Fruit fly (Drosophila melanogaster): ENCODE results near the gene dpr19.

Gene dpr19

dm6 chr2L:10381890-10382450 is 6.0 kb downstream of the dpr19 start, which contains the start of gene CG5096 (continued):
- no peak for TF ChIP-seq Kr (GFP tag; optimal IDR thresholded peaks at IDR 0.05)
- peak; percentile 91 for TF ChIP-seq slbo (GFP tag; IDR thresholded peaks at IDR 0.05)
- peak; percentile 97 for TF ChIP-seq grn (GFP tag; optimal IDR thresholded peaks at IDR 0.05)
- TF ChIP-seq da (GFP tag; optimal IDR thresholded peaks at IDR 0.05), result peak; percentile 66
- peak; percentile 72 for TF ChIP-seq gsb-n (tag; optimal IDR thresholded peaks at IDR 0.05)
- TF ChIP-seq Antp (GFP tag; optimal IDR thresholded peaks at IDR 0.05), result peak; percentile 48
- TF ChIP-seq CG14667 (GFP tag; IDR thresholded peaks at IDR 0.05), result no peak; the same call in 1 of the 2 replicates
- no peak for TF ChIP-seq Dip2 (GFP tag; IDR thresholded peaks at IDR 0.05)
- TF ChIP-seq tgo (GFP tag; IDR thresholded peaks at IDR 0.05), result peak; percentile 90
- peak; percentile 79 for TF ChIP-seq CG13624 (GFP tag; optimal IDR thresholded peaks at IDR 0.05)
- no peak for TF ChIP-seq CG10431 (GFP tag; optimal IDR thresholded peaks at IDR 0.05)
- peak; percentile 10 for TF ChIP-seq slou (GFP tag; optimal IDR thresholded peaks at IDR 0.05)
- peak; percentile 51 for TF ChIP-seq trh (GFP tag; optimal IDR thresholded peaks at IDR 0.05)
- peak; percentile 66 for TF ChIP-seq CG12104 (GFP tag; optimal IDR thresholded peaks at IDR 0.05)
- TF ChIP-seq CG11398 (GFP tag; optimal IDR thresholded peaks at IDR 0.05), result peak; percentile 62
- peak; percentile 67 for TF ChIP-seq Spps (tag; optimal IDR thresholded peaks at IDR 0.05)
- no peak for TF ChIP-seq CkIIα-i1 (GFP tag; IDR thresholded peaks at IDR 0.05)
- peak; percentile 72 for TF ChIP-seq en (GFP tag; optimal IDR thresholded peaks at IDR 0.05)
- TF ChIP-seq CG15479 (GFP tag; optimal IDR thresholded peaks at IDR 0.05), result no peak
- peak; percentile 53; the same call in 1 of the 2 replicates for TF ChIP-seq bowl (GFP tag; IDR thresholded peaks at IDR 0.05)
- no peak for TF ChIP-seq CG12071 (GFP tag; optimal IDR thresholded peaks at IDR 0.05)
- TF ChIP-seq Hmr (GFP tag; optimal IDR thresholded peaks at IDR 0.05), result peak; percentile 94
- no peak for TF ChIP-seq cad (GFP tag; optimal IDR thresholded peaks at IDR 0.05)
- TF ChIP-seq prd (optimal IDR thresholded peaks at IDR 0.05), result no peak
- TF ChIP-seq prd (GFP tag; IDR thresholded peaks at IDR 0.05), result peak; percentile 87
- TF ChIP-seq ken (GFP tag; IDR thresholded peaks at IDR 0.05), result peak; percentile 81; the same call in 2 of the 3 replicates
- peak; percentile 87 for TF ChIP-seq CG18262 (tag; optimal IDR thresholded peaks at IDR 0.05)
- TF ChIP-seq ems (GFP tag; optimal IDR thresholded peaks at IDR 0.05), result peak; percentile 81
- peak; percentile 90 for TF ChIP-seq scrt (GFP tag; optimal IDR thresholded peaks at IDR 0.05)
- TF ChIP-seq Dip3 (GFP tag; optimal IDR thresholded peaks at IDR 0.05), result peak; percentile 87
- TF ChIP-seq CG10267 (tag; optimal IDR thresholded peaks at IDR 0.05), result peak; percentile 80
- TF ChIP-seq CG10654 (GFP tag; optimal IDR thresholded peaks at IDR 0.05), result peak; percentile 67
- TF ChIP-seq TFAM (GFP tag; optimal IDR thresholded peaks at IDR 0.05), result no peak
- TF ChIP-seq CG14965 (GFP tag; optimal IDR thresholded peaks at IDR 0.05; ENCODE audit: borderline replicate concordance), result no peak
- TF ChIP-seq lov (optimal IDR thresholded peaks at IDR 0.05), result no peak
- TF ChIP-seq lov (GFP tag; IDR thresholded peaks at IDR 0.05), result peak; percentile 67; the same call in 1 of the 3 replicates
- TF ChIP-seq CG9727 (GFP tag; optimal IDR thresholded peaks at IDR 0.05), result peak; percentile 79
- no peak for TF ChIP-seq Trl (optimal IDR thresholded peaks at IDR 0.05)
- TF ChIP-seq Trl (GFP tag; optimal IDR thresholded peaks at IDR 0.05), result peak; percentile 74
- TF ChIP-seq wek (GFP tag; optimal IDR thresholded peaks at IDR 0.05), result peak; percentile 48
- TF ChIP-seq CG2116 (GFP tag; optimal IDR thresholded peaks at IDR 0.05), result peak; percentile 49
- peak; percentile 84 for TF ChIP-seq CG7786 (GFP tag; optimal IDR thresholded peaks at IDR 0.05)
- TF ChIP-seq nerfin-2 (GFP tag; IDR thresholded peaks at IDR 0.05; ENCODE audit: partially characterized antibody), result no peak
- no peak for TF ChIP-seq fd102C (GFP tag; optimal IDR thresholded peaks at IDR 0.05)
- TF ChIP-seq CG33213 (GFP tag; optimal IDR thresholded peaks at IDR 0.05), result peak; percentile 45
- TF ChIP-seq Scr (GFP tag; IDR thresholded peaks at IDR 0.05; ENCODE audit: partially characterized antibody), result no peak
- peak in 1 of 2 experiments; percentile 87 for TF ChIP-seq Eip74EF (GFP tag; optimal IDR thresholded peaks at IDR 0.05)
- peak; percentile 84 for TF ChIP-seq CG1603 (tag; optimal IDR thresholded peaks at IDR 0.05)
- TF ChIP-seq ab (GFP tag; optimal IDR thresholded peaks at IDR 0.05), result no peak
- TF ChIP-seq CG4854 (GFP tag; optimal IDR thresholded peaks at IDR 0.05), result peak; percentile 79
- peak; percentile 21 for TF ChIP-seq CG31388 (GFP tag; optimal IDR thresholded peaks at IDR 0.05)
